Fruit fly (Drosophila melanogaster): ENCODE results near the gene CG10097.

CG10097 gene

DNA sequence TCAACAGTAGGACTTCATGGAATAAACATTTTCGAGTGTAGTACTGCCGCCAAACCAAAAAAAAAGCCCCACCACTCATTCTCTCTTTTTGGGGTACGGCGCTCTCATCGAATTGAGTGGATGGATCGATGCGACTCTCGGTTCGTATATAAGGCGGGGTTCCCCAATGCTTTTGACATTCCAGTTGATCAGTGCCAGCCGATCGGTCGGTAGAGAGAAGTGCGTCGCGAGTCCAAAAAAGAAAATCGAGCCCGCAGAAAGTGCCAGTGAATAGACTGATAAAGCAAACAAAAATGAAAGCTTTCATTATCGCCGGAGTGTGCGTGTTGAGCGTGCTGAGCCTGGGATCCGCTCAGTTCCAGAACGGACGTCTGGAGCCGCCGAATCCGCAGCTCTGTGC, 35.9 kb downstream of the CG10097 start, which contains the start of gene CG4115:
CG4115 (plus strand) TSS at position 172 of the 400 bp plus-strand sequence.
- peak; percentile 33; the same call in 1 of the 2 replicates for TF ChIP-seq Ets98B (GFP tag; IDR thresholded peaks at IDR 0.05)
- TF ChIP-seq CG14655 (GFP tag; optimal IDR thresholded peaks at IDR 0.05): no peak
- TF ChIP-seq CG32121 (GFP tag; IDR thresholded peaks at IDR 0.05): no peak

DNA sequence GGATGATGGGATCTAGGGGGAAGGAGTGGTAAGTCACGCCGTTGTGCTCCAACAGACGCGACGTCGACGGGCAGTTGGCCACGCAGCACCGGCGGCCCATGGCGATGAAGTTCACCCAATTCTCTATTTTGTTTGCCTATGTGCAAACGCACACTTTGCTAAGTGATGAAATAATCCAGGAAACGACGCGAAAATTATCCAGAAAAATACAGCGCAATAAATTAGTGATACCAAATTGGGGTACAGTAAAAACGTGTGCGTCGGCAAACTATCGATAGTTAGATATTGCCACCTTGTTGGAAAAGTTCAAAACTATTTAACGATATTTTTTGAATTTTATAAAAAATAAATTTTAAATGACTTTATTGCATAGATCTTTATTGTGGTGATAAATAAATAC, 39.7 kb downstream of the CG10097 start, which contains the start of gene MBD-R2:
MBD-R2 (minus strand) TSS at position 222 of the 400 bp plus-strand sequence.
- TF ChIP-seq rn (GFP tag; IDR thresholded peaks at IDR 0.05): no peak
- TF ChIP-seq CG9948 (tag; optimal IDR thresholded peaks at IDR 0.05): no peak
- TF ChIP-seq gl (tag; optimal IDR thresholded peaks at IDR 0.05): no peak
- TF ChIP-seq EcR (GFP tag; optimal IDR thresholded peaks at IDR 0.05): no peak
- TF ChIP-seq fd96Ca (GFP tag; IDR thresholded peaks at IDR 0.05): no peak
- TF ChIP-seq CG34367 (tag; optimal IDR thresholded peaks at IDR 0.05): no peak
- no peak for TF ChIP-seq CG17806 (tag; optimal IDR thresholded peaks at IDR 0.05)
- no peak for TF ChIP-seq CG8159 (tag; optimal IDR thresholded peaks at IDR 0.05)
- no peak for TF ChIP-seq Ets98B (GFP tag; IDR thresholded peaks at IDR 0.05)
- no peak for TF ChIP-seq CG15710 (tag; optimal IDR thresholded peaks at IDR 0.05)
- no peak for TF ChIP-seq CG13204 (GFP tag; optimal IDR thresholded peaks at IDR 0.05)
- no peak for TF ChIP-seq D1 (tag; optimal IDR thresholded peaks at IDR 0.05)
- TF ChIP-seq CG14655 (GFP tag; optimal IDR thresholded peaks at IDR 0.05): no peak
- TF ChIP-seq CG32121 (GFP tag; IDR thresholded peaks at IDR 0.05): no peak
- TF ChIP-seq Pif1B (GFP tag; optimal IDR thresholded peaks at IDR 0.05): no peak
- TF ChIP-seq CG4496 (GFP tag; IDR thresholded peaks at IDR 0.05): no peak

DNA sequence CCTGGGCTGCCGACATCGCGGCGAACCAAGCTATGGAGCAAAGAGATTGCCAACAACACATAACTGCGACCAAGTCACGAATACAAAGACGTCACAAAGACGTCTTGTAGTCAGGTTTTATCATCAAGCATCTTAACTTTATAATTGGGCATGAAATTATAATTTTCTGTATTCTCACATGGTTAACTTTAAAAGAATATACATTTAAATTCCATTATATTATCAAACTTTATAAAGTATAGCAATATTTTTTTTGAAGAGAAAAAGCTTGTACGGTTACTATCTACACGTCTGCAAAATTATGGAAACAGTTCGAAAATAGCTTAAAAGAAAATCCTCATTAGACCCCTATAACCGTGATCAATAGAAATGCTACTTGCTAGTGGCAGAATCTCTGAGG, 43.8 kb downstream of the CG10097 start, which contains the start of gene CG10041:
CG10041 (minus strand) TSS at position 101 of the 400 bp plus-strand sequence.
- no peak for TF ChIP-seq CG9948 (tag; optimal IDR thresholded peaks at IDR 0.05)
- no peak for TF ChIP-seq fd96Ca (GFP tag; IDR thresholded peaks at IDR 0.05)

DNA sequence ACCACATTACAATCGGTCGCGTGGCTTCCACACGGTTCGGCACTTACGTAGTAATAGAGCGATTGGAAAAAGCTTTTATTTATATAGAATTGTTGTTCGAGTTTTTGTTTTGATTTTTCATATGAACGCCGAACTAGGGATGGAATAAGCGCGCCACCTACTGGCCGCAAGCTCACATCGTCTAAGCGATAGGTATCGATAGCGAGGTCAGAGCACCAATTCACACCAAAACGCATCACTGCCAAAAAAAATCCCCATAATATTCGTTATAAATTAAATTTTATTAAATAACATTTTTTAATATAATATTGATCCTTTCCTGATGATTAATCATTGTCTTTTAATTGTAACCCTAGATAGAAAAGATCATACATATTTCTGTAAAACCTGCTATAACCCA, 45.3 kb downstream of the CG10097 start, which contains the start of gene CG10038:
CG10038 (minus strand) TSS at position 148 of the 400 bp plus-strand sequence.
- TF ChIP-seq CG4496 (GFP tag; IDR thresholded peaks at IDR 0.05) (peak; percentile 35; the same call in 1 of the 3 replicates), D1 (tag; optimal IDR thresholded peaks at IDR 0.05) (peak; percentile 55), CG17806 (tag; optimal IDR thresholded peaks at IDR 0.05) (peak; percentile 5), CG8159 (tag; optimal IDR thresholded peaks at IDR 0.05) (no peak)

DNA sequence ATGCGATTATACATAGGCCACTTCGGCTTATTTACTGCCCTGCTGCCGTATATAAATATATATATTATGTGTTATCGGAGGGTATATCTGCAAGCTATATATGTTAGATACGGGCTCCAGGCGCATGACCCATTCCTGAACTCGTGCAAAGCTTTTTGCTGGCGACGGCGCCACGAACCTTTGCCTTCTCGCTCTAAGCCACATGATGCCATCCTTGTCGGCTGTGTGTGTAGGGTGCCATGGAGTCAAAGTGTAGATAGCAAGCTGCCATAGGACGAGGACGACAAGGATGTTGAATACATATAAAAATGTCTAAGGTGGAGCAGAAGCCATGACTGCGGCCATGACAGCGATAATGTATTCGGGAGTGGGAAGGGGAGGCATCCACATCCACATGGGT, 48.1 kb downstream of the CG10097 start:
- TF ChIP-seq CG9948 (tag; optimal IDR thresholded peaks at IDR 0.05): no peak
- no peak for TF ChIP-seq gl (tag; optimal IDR thresholded peaks at IDR 0.05)

DNA sequence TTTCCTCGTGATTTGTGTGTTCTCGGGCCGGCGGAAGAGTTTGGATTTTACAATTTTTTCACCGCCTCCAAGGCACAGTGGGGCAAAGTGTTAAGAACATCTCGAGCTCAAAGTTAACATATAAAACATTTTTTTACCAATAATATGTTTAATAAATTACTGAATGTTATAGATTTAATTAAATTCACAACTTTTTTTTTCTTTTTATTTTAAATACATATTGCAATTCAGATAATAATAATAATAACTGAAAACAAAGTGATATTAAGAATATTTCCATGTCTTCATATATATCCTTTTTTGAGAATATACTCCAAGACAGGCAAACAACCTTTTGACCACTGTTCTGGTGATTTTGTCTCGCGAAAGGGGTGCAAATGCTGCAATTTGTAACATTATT, 49.8 kb downstream of the CG10097 start:
- TF ChIP-seq rn (GFP tag; IDR thresholded peaks at IDR 0.05) (no peak), CG8159 (tag; optimal IDR thresholded peaks at IDR 0.05) (peak; percentile 15)

DNA sequence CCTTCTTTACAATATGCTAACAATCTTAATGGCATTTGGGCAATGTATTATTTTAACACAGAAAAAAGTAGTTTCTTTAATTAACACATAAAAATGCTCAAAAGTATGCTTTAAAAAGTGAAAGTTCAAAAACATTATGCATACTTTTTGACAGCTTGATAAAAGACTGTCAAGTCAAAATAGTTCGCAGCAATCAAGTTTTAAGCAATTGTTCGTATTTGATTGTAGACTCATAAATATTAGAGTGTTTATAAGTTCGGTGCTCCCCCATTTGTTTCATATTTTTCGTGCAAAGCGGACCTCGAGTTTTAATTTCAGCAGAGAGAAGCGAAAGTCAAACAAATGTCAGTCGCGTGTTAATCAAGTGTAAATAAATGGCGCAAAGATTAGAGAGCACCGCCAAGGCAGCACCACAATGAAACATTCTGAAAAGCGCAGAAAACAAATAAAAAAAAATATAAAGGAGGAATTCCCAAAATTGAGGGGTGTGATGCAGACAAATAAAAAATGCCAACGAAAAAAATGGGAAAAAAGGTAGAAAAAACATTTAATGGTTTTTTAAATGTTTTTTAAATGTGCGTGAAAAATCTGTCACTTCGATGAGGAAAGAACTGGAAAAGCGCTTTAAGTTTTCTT, 50.7 kb downstream of the CG10097 start:
- TF ChIP-seq CG34367 (tag; optimal IDR thresholded peaks at IDR 0.05) (no peak), Pif1A (GFP tag; optimal IDR thresholded peaks at IDR 0.05) (no peak), CG17806 (tag; optimal IDR thresholded peaks at IDR 0.05) (no peak), CG9948 (tag; optimal IDR thresholded peaks at IDR 0.05) (no peak), CG8301 (tag; optimal IDR thresholded peaks at IDR 0.05) (no peak), CG8159 (tag; optimal IDR thresholded peaks at IDR 0.05) (no peak), Ets98B (GFP tag; IDR thresholded peaks at IDR 0.05) (no peak), rn (GFP tag; IDR thresholded peaks at IDR 0.05) (no peak), fd96Ca (GFP tag; IDR thresholded peaks at IDR 0.05) (no peak), CG10348 (GFP tag; IDR thresholded peaks at IDR 0.05) (no peak), CG15710 (tag; optimal IDR thresholded peaks at IDR 0.05) (no peak), Snoo (tag; optimal IDR thresholded peaks at IDR 0.05) (no peak), D1 (tag; optimal IDR thresholded peaks at IDR 0.05) (no peak)

DNA sequence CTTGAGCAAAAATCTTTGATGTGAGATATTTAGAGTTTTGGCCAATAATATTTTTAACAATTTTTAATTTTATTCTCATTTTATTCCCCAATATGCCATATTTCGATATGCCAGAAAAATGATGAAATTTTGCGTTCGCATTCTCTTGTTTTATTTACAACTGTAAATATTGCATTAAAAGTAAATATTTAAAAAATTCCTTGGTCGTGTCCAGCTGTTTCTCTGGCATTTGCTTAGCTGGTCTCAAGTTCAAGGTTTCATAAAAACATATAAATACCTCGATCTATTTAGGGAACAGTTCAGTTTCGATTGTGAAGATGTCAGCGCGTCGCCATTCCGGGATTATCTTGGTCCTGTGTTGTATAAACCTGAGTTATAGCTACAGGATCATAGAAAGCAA, 54.4 kb downstream of the CG10097 start, which contains the start of gene Sgsf:
Sgsf (plus strand) TSS at position 301 of the 400 bp plus-strand sequence.
- TF ChIP-seq CG32121 (GFP tag; IDR thresholded peaks at IDR 0.05): no peak
- TF ChIP-seq Ets98B (GFP tag; IDR thresholded peaks at IDR 0.05): no peak
- no peak for TF ChIP-seq CG8301 (tag; optimal IDR thresholded peaks at IDR 0.05)
- no peak for TF ChIP-seq rn (GFP tag; IDR thresholded peaks at IDR 0.05)
- no peak for TF ChIP-seq fd96Ca (GFP tag; IDR thresholded peaks at IDR 0.05)
- no peak for TF ChIP-seq D1 (tag; optimal IDR thresholded peaks at IDR 0.05)
- no peak for TF ChIP-seq CG15710 (tag; optimal IDR thresholded peaks at IDR 0.05)
- no peak for TF ChIP-seq CG9948 (tag; optimal IDR thresholded peaks at IDR 0.05)
- TF ChIP-seq CG4496 (GFP tag; IDR thresholded peaks at IDR 0.05): no peak
- no peak for TF ChIP-seq CG13204 (GFP tag; optimal IDR thresholded peaks at IDR 0.05)
- TF ChIP-seq Pif1B (GFP tag; optimal IDR thresholded peaks at IDR 0.05): no peak
- TF ChIP-seq CG14655 (GFP tag; optimal IDR thresholded peaks at IDR 0.05): no peak
- TF ChIP-seq CG12605 (GFP tag; IDR thresholded peaks at IDR 0.05): no peak
- no peak for TF ChIP-seq CG17806 (tag; optimal IDR thresholded peaks at IDR 0.05)
- TF ChIP-seq CG34367 (tag; optimal IDR thresholded peaks at IDR 0.05): no peak
